Fruit fly (Drosophila melanogaster) whole organism, wandering third instar larva: ENCODE results near the gene CG13380.
A peak's percentile ranks its signal among the peaks of the same experiment; 100 is the strongest.

ENCODE experiments used
- Abd-B ChIP-seq: fragments of >200 bp; optimal IDR thresholded peaks from 2 replicates; lab custom pipeline; 2017; ENCODE audit warnings: missing biosample characterization, missing genetic modification characterization
- CG32264 ChIP-seq: fragments of 200-800 bp; sonication (Bioruptor generic); optimal IDR thresholded peaks from 2 replicates; lab custom pipeline; 2016; ENCODE audit warnings: missing biosample characterization, missing genetic modification characterization
- CrebA ChIP-seq: fragments of 200-800 bp; sonication (Bioruptor generic); optimal IDR thresholded peaks from 2 replicates; lab custom pipeline; 2016; ENCODE audit warnings: missing biosample characterization, mild to moderate bottlenecking, missing genetic modification characterization, borderline replicate concordance
- Dfd ChIP-seq: fragments of >200 bp; optimal IDR thresholded peaks from 2 replicates; lab custom pipeline; 2017; ENCODE audit warnings: missing biosample characterization, missing genetic modification characterization
- Dif ChIP-seq: fragments of 200-275, 200-300 bp; sonication (Bioruptor generic); optimal IDR thresholded peaks from 2 replicates; lab custom pipeline; 2018; ENCODE audit warnings: missing biosample characterization, missing genetic modification characterization; ENCODE audit not compliant: partially characterized antibody
- GATAd ChIP-seq: sonication (Bioruptor generic); optimal IDR thresholded peaks from 2 replicates; lab custom pipeline; 2016; ENCODE audit warnings: missing biosample characterization, missing genetic modification characterization
- Hnf4 ChIP-seq: fragments of 200-800 bp; sonication (Bioruptor generic); optimal IDR thresholded peaks from 2 replicates; lab custom pipeline; 2016; ENCODE audit warnings: missing biosample characterization, mild to moderate bottlenecking, missing genetic modification characterization
- Hr78 ChIP-seq: fragments of >200 bp; optimal IDR thresholded peaks from 2 replicates; lab custom pipeline; 2017; ENCODE audit warnings: missing biosample characterization, missing genetic modification characterization
- Hr83 ChIP-seq: fragments of 200-300 bp; sonication (Bioruptor generic); optimal IDR thresholded peaks from 2 replicates; lab custom pipeline; 2016; ENCODE audit warnings: missing biosample characterization, mild to moderate bottlenecking, missing genetic modification characterization, moderate library complexity; ENCODE audit not compliant: poor library complexity, severe bottlenecking
- Myc ChIP-seq: fragments of >200 bp; optimal IDR thresholded peaks from 2 replicates; lab custom pipeline; 2017
- N ChIP-seq: fragments of >200 bp; optimal IDR thresholded peaks from 2 replicates; lab custom pipeline; 2018; ENCODE audit warnings: missing biosample characterization, missing external identifiers, missing genetic modification characterization
- OdsH ChIP-seq: fragments of 200-800 bp; sonication (Bioruptor generic); optimal IDR thresholded peaks from 2 replicates; lab custom pipeline; 2016; ENCODE audit warnings: missing biosample characterization, mild to moderate bottlenecking, missing genetic modification characterization
- Rel ChIP-seq, 2 experiments: fragments of 200-800 bp; sonication (Bioruptor generic) in 1 of 2; optimal IDR thresholded peaks; 2 replicates in 1 of 2; 3 replicates in 1 of 2; lab custom pipeline; 2016 to 2019; ENCODE audit warnings: mild to moderate bottlenecking in 2 of 2, missing biosample characterization in 2 of 2, missing genetic modification characterization in 2 of 2, moderate library complexity in 1 of 2
- Sp1 ChIP-seq: fragments of 200-800 bp; sonication (Bioruptor generic); optimal IDR thresholded peaks from 3 replicates; lab custom pipeline; 2019; ENCODE audit warnings: missing biosample characterization, mild to moderate bottlenecking, missing genetic modification characterization, moderate library complexity
- Vsx2 ChIP-seq: fragments of 200-300, 225-300 bp; sonication (Bioruptor generic); optimal IDR thresholded peaks from 2 replicates; lab custom pipeline; 2018; ENCODE audit warnings: missing biosample characterization, missing genetic modification characterization; ENCODE audit not compliant: partially characterized antibody
- brk ChIP-seq: fragments of 200-800 bp; sonication (Bioruptor generic); optimal IDR thresholded peaks from 2 replicates; lab custom pipeline; 2016; ENCODE audit warnings: missing biosample characterization, mild to moderate bottlenecking, missing genetic modification characterization
- dl ChIP-seq, 2 experiments: fragments of 175-275, 200-275 bp in 1 of 2; fragments of 200-275 bp in 1 of 2; sonication (Bioruptor generic); optimal IDR thresholded peaks; lab custom pipeline; 2018; ENCODE audit warnings: mild to moderate bottlenecking in 2 of 2, missing biosample characterization in 2 of 2, missing genetic modification characterization in 2 of 2, moderate library complexity in 2 of 2; ENCODE audit not compliant: partially characterized antibody in 2 of 2, insufficient read depth in 1 of 2
- dmrt93B ChIP-seq: fragments of 200-800 bp; sonication (Bioruptor generic); optimal IDR thresholded peaks from 2 replicates; lab custom pipeline; 2018; ENCODE audit warnings: missing biosample characterization, mild to moderate bottlenecking, missing genetic modification characterization
- dsf ChIP-seq: sonication (Bioruptor generic); optimal IDR thresholded peaks from 2 replicates; lab custom pipeline; 2016; ENCODE audit warnings: missing biosample characterization, missing genetic modification characterization, borderline replicate concordance
- foxo ChIP-seq, 2 experiments: fragments of 200-800 bp; sonication (Bioruptor generic); optimal IDR thresholded peaks; 2 replicates in 1 of 2; 3 replicates in 1 of 2; lab custom pipeline; 2016 to 2017; ENCODE audit warnings: missing biosample characterization in 2 of 2, missing genetic modification characterization in 2 of 2
- fru ChIP-seq: fragments of 200-800 bp; sonication (Bioruptor generic); optimal IDR thresholded peaks from 3 replicates; lab custom pipeline; 2016; ENCODE audit warnings: missing biosample characterization, mild to moderate bottlenecking, missing genetic modification characterization
- h ChIP-seq: fragments of 200-800 bp; sonication (Bioruptor generic); optimal IDR thresholded peaks from 3 replicates; lab custom pipeline; 2016; ENCODE audit warnings: missing biosample characterization, mild to moderate bottlenecking, missing genetic modification characterization
- jim ChIP-seq: fragments of 175-275, 200-325 bp; sonication (Bioruptor generic); optimal IDR thresholded peaks from 2 replicates; lab custom pipeline; 2016; ENCODE audit warnings: missing biosample characterization, mild to moderate bottlenecking, missing genetic modification characterization
- lola ChIP-seq: fragments of >200 bp; optimal IDR thresholded peaks from 2 replicates; lab custom pipeline; 2017; ENCODE audit warnings: missing biosample characterization, missing genetic modification characterization
- psq ChIP-seq: fragments of 200-800 bp; sonication (Bioruptor generic); optimal IDR thresholded peaks from 3 replicates; lab custom pipeline; 2017; ENCODE audit warnings: missing biosample characterization, mild to moderate bottlenecking, missing genetic modification characterization, moderate library complexity
- rgr ChIP-seq: fragments of 200-800 bp; sonication (Bioruptor generic); optimal IDR thresholded peaks from 3 replicates; lab custom pipeline; 2016; ENCODE audit warnings: missing biosample characterization, mild to moderate bottlenecking, missing genetic modification characterization
- sage ChIP-seq: fragments of 200-800 bp; sonication (Bioruptor generic); optimal IDR thresholded peaks from 2 replicates; lab custom pipeline; 2016; ENCODE audit warnings: missing biosample characterization, mild to moderate bottlenecking, missing genetic modification characterization
- tai ChIP-seq: sonication (Bioruptor generic); optimal IDR thresholded peaks from 2 replicates; lab custom pipeline; 2016; ENCODE audit warnings: missing biosample characterization, missing genetic modification characterization
- usp ChIP-seq: fragments of >200 bp; optimal IDR thresholded peaks from 2 replicates; lab custom pipeline; 2017; ENCODE audit warnings: missing biosample characterization, missing genetic modification characterization
- woc ChIP-seq: sonication (Bioruptor generic); optimal IDR thresholded peaks from 2 replicates; lab custom pipeline; 2016; ENCODE audit warnings: missing biosample characterization, mild to moderate bottlenecking, missing genetic modification characterization

The CG13380 gene

dm6 chr3L:18640584-18641527, 23.1 kb upstream of the CG13380 start (continued):
- TF ChIP-seq CG32264, result peak; percentile 67
- peak; percentile 44 for TF ChIP-seq Rel (GFP tag; optimal IDR thresholded peaks at IDR 0.05; lab: Kevin White, UChicago)
- peak; percentile 49 for TF ChIP-seq Rel (tag; optimal IDR thresholded peaks at IDR 0.05; lab: Kevin White, UChicago)
- peak; percentile 92 for TF ChIP-seq Dfd (GFP tag; lab: Kevin White, UChicago)
- peak; percentile 69 for TF ChIP-seq GATAd
- peak; percentile 74 for TF ChIP-seq brk
- TF ChIP-seq woc (GFP tag; lab: Kevin White, UChicago), result peak; percentile 74
- peak; percentile 70 for TF ChIP-seq Hr83 (GFP tag; lab: Kevin White, UChicago)
- TF ChIP-seq jim, result no peak
- TF ChIP-seq usp (GFP tag; lab: Kevin White, UChicago), result no peak
- peak; percentile 97 for TF ChIP-seq Vsx2 (GFP tag; lab: Kevin White, UChicago)
- peak; percentile 90 for TF ChIP-seq OdsH (GFP tag; lab: Kevin White, UChicago)
- TF ChIP-seq N (GFP tag; lab: Kevin White, UChicago), result no peak
- no peak for TF ChIP-seq Myc
- TF ChIP-seq Hr78, result no peak

- TF ChIP-seq dl (GFP tag; optimal IDR thresholded peaks at IDR 0.05; lab: Kevin White, UChicago; ENCODE audit: insufficient read depth in 1 of 2, partially characterized antibody in 2 of 2), result no peak
- no peak for TF ChIP-seq tai
- TF ChIP-seq foxo (GFP tag; optimal IDR thresholded peaks at IDR 0.05; lab: Kevin White, UChicago), result no peak
- TF ChIP-seq Sp1 (GFP tag; lab: Kevin White, UChicago), result no peak
- TF ChIP-seq dsf (GFP tag; lab: Kevin White, UChicago), result no peak
- no peak for TF ChIP-seq Abd-B (GFP tag; lab: Kevin White, UChicago)
- TF ChIP-seq jim, result no peak
- TF ChIP-seq Hnf4, result no peak
- no peak for TF ChIP-seq usp (GFP tag; lab: Kevin White, UChicago)
- no peak for TF ChIP-seq Hr83 (GFP tag; lab: Kevin White, UChicago)
- TF ChIP-seq CG32264, result no peak
- no peak for TF ChIP-seq Vsx2 (GFP tag; lab: Kevin White, UChicago)
- no peak for TF ChIP-seq CrebA
- no peak for TF ChIP-seq Dfd (GFP tag; lab: Kevin White, UChicago)
- no peak for TF ChIP-seq sage (GFP tag; lab: Kevin White, UChicago)
Observed at dm6 chr3L:18638487-18638886, 20.7 kb upstream of the CG13380 start.

dm6 chr3L:18638043-18638442, 20.3 kb upstream of the CG13380 start:
- no peak for TF ChIP-seq OdsH (GFP tag; lab: Kevin White, UChicago)
- no peak for TF ChIP-seq Vsx2 (GFP tag; lab: Kevin White, UChicago)
- TF ChIP-seq lola, result no peak
- TF ChIP-seq Sp1 (GFP tag; lab: Kevin White, UChicago), result no peak
- no peak for TF ChIP-seq dl (GFP tag; optimal IDR thresholded peaks at IDR 0.05; lab: Kevin White, UChicago; ENCODE audit: insufficient read depth in 1 of 2, partially characterized antibody in 2 of 2)
- no peak for TF ChIP-seq foxo (GFP tag; optimal IDR thresholded peaks at IDR 0.05; lab: Kevin White, UChicago)
- TF ChIP-seq usp (GFP tag; lab: Kevin White, UChicago), result no peak
- TF ChIP-seq Abd-B (GFP tag; lab: Kevin White, UChicago), result no peak
- no peak for TF ChIP-seq woc (GFP tag; lab: Kevin White, UChicago)
- no peak for TF ChIP-seq brk
- TF ChIP-seq Dif, result no peak
- TF ChIP-seq h (GFP tag; lab: Kevin White, UChicago), result no peak
- no peak for TF ChIP-seq Myc
- no peak for TF ChIP-seq psq (GFP tag; lab: Kevin White, UChicago)
- TF ChIP-seq rgr (GFP tag; lab: Kevin White, UChicago), result no peak

dm6 chr3L:18637348-18637747, 19.6 kb upstream of the CG13380 start:
- TF ChIP-seq foxo (GFP tag; optimal IDR thresholded peaks at IDR 0.05; lab: Kevin White, UChicago), result no peak
- TF ChIP-seq dmrt93B (GFP tag; lab: Kevin White, UChicago), result no peak
- no peak for TF ChIP-seq fru (GFP tag; lab: Kevin White, UChicago)
- no peak for TF ChIP-seq jim
- no peak for TF ChIP-seq brk
- no peak for TF ChIP-seq woc (GFP tag; lab: Kevin White, UChicago)
- no peak for TF ChIP-seq psq (GFP tag; lab: Kevin White, UChicago)
- no peak for TF ChIP-seq lola
- no peak for TF ChIP-seq GATAd
- no peak for TF ChIP-seq sage (GFP tag; lab: Kevin White, UChicago)
- TF ChIP-seq OdsH (GFP tag; lab: Kevin White, UChicago), result no peak
